Worm (Caenorhabditis elegans) whole organism, L4 larva: ENCODE data around the gene iglr-2.

Source experiments
- ceh-32 ChIP-seq: sonication (generic microtip); optimal IDR thresholded peaks from 2 replicates; lab custom pipeline; 2016; ENCODE audit warnings: mild to moderate bottlenecking, missing genetic modification characterization, missing compliant biosample characterization; ENCODE audit not compliant: poor library complexity
- fkh-10 ChIP-seq: fragments of 150-350 bp; optimal IDR thresholded peaks from 2 replicates; lab custom pipeline; 2014; ENCODE audit warnings: missing biosample characterization, missing genetic modification reagents, missing genetic modification characterization
- hlh-11 ChIP-seq: fragments of 200-800 bp; sonication (Bioruptor generic); optimal IDR thresholded peaks from 2 replicates; lab custom pipeline; 2018; ENCODE audit warnings: mild to moderate bottlenecking, missing genetic modification characterization, missing compliant biosample characterization
- nhr-11 ChIP-seq: fragments of 150-350 bp; optimal IDR thresholded peaks from 2 replicates; lab custom pipeline; 2014; ENCODE audit warnings: missing biosample characterization, missing genetic modification characterization
- nhr-25 ChIP-seq: sonication (generic microtip); optimal IDR thresholded peaks from 2 replicates; lab custom pipeline; 2017; ENCODE audit warnings: missing genetic modification characterization, mild to moderate bottlenecking, missing compliant biosample characterization, antibody characterized with exemption, moderate library complexity, borderline replicate concordance; ENCODE audit not compliant: insufficient read depth
- nhr-77 ChIP-seq: fragments of 150-350 bp; optimal IDR thresholded peaks from 2 replicates; lab custom pipeline; 2014; ENCODE audit warnings: missing biosample characterization, missing genetic modification characterization
- set-16 ChIP-seq: fragments of 200-800 bp; sonication (Bioruptor generic); IDR thresholded peaks from 2 replicates; pipeline ENCODE4 v1.3.6; 2022; ENCODE audit warnings: missing genetic modification reagents, missing genetic modification characterization, missing compliant biosample characterization

DNA sequence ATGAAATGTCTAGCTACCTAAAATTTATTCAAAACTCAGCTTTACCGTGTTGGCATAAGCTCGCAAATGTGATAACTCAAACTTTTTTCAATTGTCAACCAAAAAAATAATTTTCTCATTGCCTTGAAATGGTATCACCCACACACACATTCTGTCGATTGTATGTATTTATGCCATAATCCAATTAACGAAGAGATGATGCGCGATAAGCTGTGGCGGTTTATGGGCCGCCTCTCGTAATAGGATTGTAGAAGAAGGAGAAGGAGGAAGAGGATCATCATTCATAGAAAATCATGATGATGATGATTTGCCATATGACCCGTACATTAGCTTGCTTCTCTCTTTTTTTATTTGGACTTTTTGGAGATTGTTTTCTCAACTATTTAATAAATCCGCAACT is 41.9 kb downstream of the iglr-2 start:
- no peak for TF ChIP-seq set-16 (GFP tag; lab: Robert Waterston, UW)
- no peak for TF ChIP-seq fkh-10 (GFP tag; lab: Kevin White, UChicago)
- no peak for TF ChIP-seq ceh-32 (tag; lab: Kevin White, UChicago)
- TF ChIP-seq nhr-11 (tag; lab: Kevin White, UChicago), result no peak
- TF ChIP-seq hlh-11 (tag; lab: Kevin White, UChicago), result no peak
- no peak for TF ChIP-seq nhr-77 (tag; lab: Kevin White, UChicago)
- no peak for TF ChIP-seq nhr-25 (tag; lab: Kevin White, UChicago)
